Worm (Caenorhabditis elegans) whole organism, L3 larva: ENCODE results near the gene K06A4.7.

Experiments used
- ceh-16 ChIP-seq: sonication (generic microtip); optimal IDR thresholded peaks from 2 replicates; lab custom pipeline; 2017; ENCODE audit warnings: missing biosample characterization, missing genetic modification characterization
- ceh-82 ChIP-seq: fragments of 150-350 bp; optimal IDR thresholded peaks from 2 replicates; lab custom pipeline; 2014; ENCODE audit warnings: missing biosample characterization, missing genetic modification characterization
- elt-2 ChIP-seq: sonication (generic microtip); optimal IDR thresholded peaks from 2 replicates; lab custom pipeline; 2016; ENCODE audit warnings: missing genetic modification reagents, mild to moderate bottlenecking, missing genetic modification characterization, missing compliant biosample characterization
- elt-3 ChIP-seq, 3 experiments: fragments of 150-350 bp in 1 of 3; sonication (generic microtip) in 2 of 3; optimal IDR thresholded peaks; 2 replicates in 2 of 3; 4 replicates in 1 of 3; lab custom pipeline; 2014 to 2017; ENCODE audit warnings: missing biosample characterization in 3 of 3, missing genetic modification characterization in 3 of 3
- mdl-1 ChIP-seq: fragments of 150-350 bp; optimal IDR thresholded peaks from 2 replicates; lab custom pipeline; 2014; ENCODE audit warnings: missing biosample characterization, missing genetic modification characterization
- nhr-237 ChIP-seq: fragments of 150-350 bp; optimal IDR thresholded peaks from 2 replicates; lab custom pipeline; 2014; ENCODE audit warnings: missing biosample characterization, missing genetic modification characterization
- nhr-25 ChIP-seq: sonication (generic microtip); optimal IDR thresholded peaks from 2 replicates; lab custom pipeline; 2017; ENCODE audit warnings: missing biosample characterization, missing genetic modification characterization
- nhr-76 ChIP-seq: fragments of 150-350 bp; sonication (generic microtip); optimal IDR thresholded peaks from 5 replicates; lab custom pipeline; 2014; ENCODE audit warnings: missing biosample characterization, missing genetic modification characterization
- nhr-77 ChIP-seq: fragments of 150-350 bp; optimal IDR thresholded peaks from 2 replicates; lab custom pipeline; 2014; ENCODE audit warnings: missing biosample characterization, missing genetic modification characterization
- pqm-1 ChIP-seq: fragments of 150-350 bp; optimal IDR thresholded peaks from 2 replicates; lab custom pipeline; 2017; ENCODE audit warnings: missing biosample characterization, missing genetic modification characterization, inconsistent platforms
- sea-2 ChIP-seq: fragments of 150-350 bp; sonication (generic microtip); optimal IDR thresholded peaks from 4 replicates; lab custom pipeline; 2014; ENCODE audit warnings: missing biosample characterization, missing genetic modification reagents, missing genetic modification characterization
- skn-1 ChIP-seq: fragments of 150-350 bp; optimal IDR thresholded peaks from 2 replicates; lab custom pipeline; 2014; ENCODE audit warnings: missing biosample characterization, missing genetic modification characterization
- zag-1 ChIP-seq: fragments of 150-350 bp; optimal IDR thresholded peaks from 2 replicates; lab custom pipeline; 2014; ENCODE audit warnings: missing biosample characterization, missing genetic modification characterization

ce11 chrV:9480566-9480965 is 10.7 kb downstream of the K06A4.7 start, which contains the start of gene K06A4.6:
- TF ChIP-seq mdl-1 (tag; lab: Kevin White, UChicago) (no peak), pqm-1 (tag; lab: Kevin White, UChicago) (no peak), nhr-76 (tag; lab: Kevin White, UChicago) (no peak), elt-2 (tag; lab: Kevin White, UChicago) (no peak), ceh-16 (tag; lab: Kevin White, UChicago) (no peak), nhr-25 (tag; lab: Kevin White, UChicago) (no peak), sea-2 (GFP tag; lab: Kevin White, UChicago) (no peak), elt-3 (tag; optimal IDR thresholded peaks at IDR 0.05; lab: Kevin White, UChicago) (no peak), ceh-82 (no peak), skn-1 (tag; lab: Kevin White, UChicago) (no peak), zag-1 (tag; lab: Kevin White, UChicago) (no peak), nhr-77 (tag; lab: Kevin White, UChicago) (no peak), nhr-237 (tag; lab: Kevin White, UChicago) (no peak)
